Fruit fly (Drosophila melanogaster) whole organism, embryonic: ENCODE measurements around the gene CG16957.
A peak's percentile ranks its signal among the peaks of the same experiment; 100 is the strongest.

ENCODE experiments used
- Awh ChIP-seq: fragments of 200-800 bp; sonication (Bioruptor generic); IDR thresholded peaks from 2 replicates; pipeline ENCODE4, ENCODE4 v1.3.6; 2022; ENCODE audit warnings: missing biosample characterization, missing genetic modification characterization
- CG11560 ChIP-seq: fragments of 200-800 bp; sonication (Bioruptor generic); IDR thresholded peaks from 3 replicates; pipeline ENCODE4 v1.3.6; 2022; ENCODE audit warnings: missing biosample characterization, missing genetic modification characterization
- CG11696 ChIP-seq: fragments of 200-800 bp; sonication (Bioruptor generic); IDR thresholded peaks from 2 replicates; pipeline ENCODE4 v1.3.6; 2022; ENCODE audit warnings: missing biosample characterization, missing genetic modification characterization
- CG11723 ChIP-seq: fragments of 200-800 bp; sonication (Bioruptor generic); optimal IDR thresholded peaks from 2 replicates; lab custom pipeline; 2017; ENCODE audit warnings: missing biosample characterization, mild to moderate bottlenecking, missing genetic modification characterization
- CG13123 ChIP-seq: fragments of 200-800 bp; sonication (Bioruptor generic); optimal IDR thresholded peaks from 2 replicates; lab custom pipeline; 2016; ENCODE audit warnings: missing biosample characterization, missing genetic modification characterization
- CG13287 ChIP-seq: fragments of 200-800 bp; sonication (Bioruptor generic); IDR thresholded peaks from 2 replicates; pipeline ENCODE4 v1.3.6; 2022; ENCODE audit warnings: missing biosample characterization, missing genetic modification characterization; ENCODE audit not compliant: partially characterized antibody
- CG13775 ChIP-seq: fragments of 200-800 bp; sonication (Bioruptor generic); optimal IDR thresholded peaks from 3 replicates; lab custom pipeline; 2017; ENCODE audit warnings: missing biosample characterization, mild to moderate bottlenecking, missing genetic modification characterization
- CG14014 ChIP-seq: fragments of 200-800 bp; sonication (Bioruptor generic); IDR thresholded peaks from 2 replicates; pipeline ENCODE4 v1.3.6; 2022; ENCODE audit warnings: missing biosample characterization, missing genetic modification characterization
- CG14050 ChIP-seq: fragments of 200-800 bp; sonication (Bioruptor generic); IDR thresholded peaks from 3 replicates; pipeline ENCODE4 v1.3.6; 2022; ENCODE audit warnings: missing biosample characterization, missing genetic modification characterization
- CG15073 ChIP-seq: fragments of 200-800 bp; sonication (Bioruptor generic); optimal IDR thresholded peaks from 2 replicates; lab custom pipeline; 2016; ENCODE audit warnings: missing biosample characterization, missing genetic modification characterization
- CG16815 ChIP-seq: fragments of 200-800 bp; sonication (Bioruptor generic); optimal IDR thresholded peaks from 3 replicates; lab custom pipeline; 2017; ENCODE audit warnings: missing biosample characterization, mild to moderate bottlenecking, missing genetic modification characterization
- CG17186 ChIP-seq: fragments of 200-800 bp; sonication (Bioruptor generic); optimal IDR thresholded peaks from 3 replicates; lab custom pipeline; 2017; ENCODE audit warnings: missing biosample characterization, missing genetic modification reagents, missing genetic modification characterization
- CG17328 ChIP-seq: fragments of 200-800 bp; sonication (Bioruptor generic); IDR thresholded peaks from 2 replicates; pipeline ENCODE4 v1.3.6; 2022; ENCODE audit warnings: missing biosample characterization, missing genetic modification characterization
- CG17385 ChIP-seq: fragments of 200-800 bp; sonication (Bioruptor generic); optimal IDR thresholded peaks from 3 replicates; lab custom pipeline; 2018; ENCODE audit warnings: missing biosample characterization, mild to moderate bottlenecking, missing genetic modification characterization
- CG17829 ChIP-seq: fragments of 200-800 bp; optimal IDR thresholded peaks from 2 replicates; lab custom pipeline; 2019; ENCODE audit warnings: missing biosample characterization, mild to moderate bottlenecking, missing genetic modification characterization, moderate library complexity
- CG18011 ChIP-seq: fragments of 200-800 bp; sonication (Bioruptor generic); optimal IDR thresholded peaks from 2 replicates; lab custom pipeline; 2017; ENCODE audit warnings: missing biosample characterization, missing genetic modification characterization, mild to moderate bottlenecking, moderate library complexity, missing genotype
- CG31441 ChIP-seq: fragments of 200-800 bp; sonication (Bioruptor generic); IDR thresholded peaks from 2 replicates; pipeline ENCODE4 v1.3.6; 2022; ENCODE audit warnings: missing biosample characterization, missing genetic modification characterization
- CG32767 ChIP-seq: fragments of 200-800 bp; sonication (Bioruptor generic); IDR thresholded peaks from 2 replicates; pipeline ENCODE4 v1.3.6; 2022; ENCODE audit warnings: missing biosample characterization, missing genetic modification characterization
- CG3995 ChIP-seq: fragments of 200-800 bp; sonication (Bioruptor generic); optimal IDR thresholded peaks from 3 replicates; lab custom pipeline; 2016; ENCODE audit warnings: missing biosample characterization, missing genetic modification characterization
- CG4360 ChIP-seq: fragments of 200-800 bp; sonication (Bioruptor generic); IDR thresholded peaks from 2 replicates; pipeline ENCODE4 v1.3.6; 2022; ENCODE audit warnings: missing biosample characterization, missing genetic modification characterization
- CG43689 ChIP-seq: fragments of 200-800 bp; sonication (Bioruptor generic); IDR thresholded peaks from 2 replicates; pipeline ENCODE4 v1.3.6; 2022; ENCODE audit warnings: missing biosample characterization, missing genetic modification characterization
- CG8290 ChIP-seq, 3 experiments: fragments of 200-800 bp; sonication (Bioruptor generic); optimal IDR thresholded peaks; 2 replicates each; lab custom pipeline; 2016 to 2019; ENCODE audit warnings: missing biosample characterization in 3 of 3, missing genetic modification characterization in 3 of 3, mild to moderate bottlenecking in 2 of 3, moderate library complexity in 1 of 3
- Fer1 ChIP-seq: fragments of 200-800 bp; sonication (Bioruptor generic); optimal IDR thresholded peaks from 2 replicates; lab custom pipeline; 2017; ENCODE audit warnings: missing biosample characterization, mild to moderate bottlenecking, missing genetic modification characterization
- Oaz ChIP-seq: fragments of 200-800 bp; sonication (Bioruptor generic); IDR thresholded peaks from 2 replicates; pipeline ENCODE4 v1.3.6; 2022; ENCODE audit warnings: missing biosample characterization, missing genetic modification characterization
- TFAM ChIP-seq: fragments of 200-800 bp; sonication (Bioruptor generic); optimal IDR thresholded peaks from 2 replicates; lab custom pipeline; 2017; ENCODE audit warnings: missing biosample characterization, missing genetic modification characterization, inconsistent platforms
- Vsx1 ChIP-seq: fragments of 200-800 bp; sonication (Bioruptor generic); optimal IDR thresholded peaks from 2 replicates; lab custom pipeline; 2017; ENCODE audit warnings: missing biosample characterization, mild to moderate bottlenecking, missing genetic modification characterization, missing genetic modification reagents
- ac ChIP-seq: fragments of 200-800 bp; sonication (Bioruptor generic); optimal IDR thresholded peaks from 3 replicates; lab custom pipeline; 2017; ENCODE audit warnings: missing biosample characterization, mild to moderate bottlenecking, missing genetic modification characterization
- al ChIP-seq: fragments of 200-800 bp; sonication (Bioruptor generic); IDR thresholded peaks from 2 replicates; pipeline ENCODE4 v1.3.6; 2022; ENCODE audit warnings: missing biosample characterization, missing genetic modification characterization
- ap ChIP-seq: fragments of 200-800 bp; sonication (Bioruptor generic); IDR thresholded peaks from 2 replicates; pipeline ENCODE4 v1.3.6; 2022; ENCODE audit warnings: missing biosample characterization, missing genetic modification characterization
- bigmax ChIP-seq: fragments of 200-800 bp; sonication (Bioruptor generic); optimal IDR thresholded peaks from 2 replicates; lab custom pipeline; 2018; ENCODE audit warnings: missing biosample characterization, mild to moderate bottlenecking, missing genetic modification characterization
- bowl ChIP-seq: fragments of 200-800 bp; sonication (Bioruptor generic); IDR thresholded peaks from 2 replicates; pipeline ENCODE4 v1.3.6; 2022; ENCODE audit warnings: missing biosample characterization, missing genetic modification characterization
- chm ChIP-seq: fragments of 200-800 bp; sonication (Bioruptor generic); IDR thresholded peaks from 2 replicates; pipeline ENCODE4 v1.3.6; 2022; ENCODE audit warnings: missing biosample characterization, missing genetic modification characterization
- crc ChIP-seq: fragments of 200-800 bp; sonication (Bioruptor generic); optimal IDR thresholded peaks from 2 replicates; lab custom pipeline; 2016; ENCODE audit warnings: missing biosample characterization, missing genetic modification characterization
- danr ChIP-seq: fragments of 200-800 bp; sonication (Bioruptor generic); IDR thresholded peaks from 2 replicates; pipeline ENCODE4 v1.3.6; 2022; ENCODE audit warnings: missing biosample characterization, missing genetic modification characterization
- dm ChIP-seq: fragments of 200-800 bp; sonication (Bioruptor generic); optimal IDR thresholded peaks from 3 replicates; lab custom pipeline; 2016; ENCODE audit warnings: missing biosample characterization, missing genetic modification characterization
- dmrt11E ChIP-seq: fragments of 200-800 bp; sonication (Bioruptor generic); optimal IDR thresholded peaks from 3 replicates; lab custom pipeline; 2018; ENCODE audit warnings: missing biosample characterization, mild to moderate bottlenecking, missing genetic modification characterization, moderate library complexity
- fd102C ChIP-seq: fragments of 200-800 bp; sonication (Bioruptor generic); optimal IDR thresholded peaks from 2 replicates; lab custom pipeline; 2018; ENCODE audit warnings: missing biosample characterization, mild to moderate bottlenecking, missing genetic modification characterization, moderate library complexity
- fd96Cb ChIP-seq: fragments of 200-800 bp; sonication (Bioruptor generic); optimal IDR thresholded peaks from 2 replicates; lab custom pipeline; 2018; ENCODE audit warnings: missing biosample characterization, mild to moderate bottlenecking, missing genetic modification characterization, moderate library complexity
- gsb-n ChIP-seq: fragments of 200-800 bp; sonication (Bioruptor generic); optimal IDR thresholded peaks from 3 replicates; lab custom pipeline; 2018; ENCODE audit warnings: missing biosample characterization, mild to moderate bottlenecking, missing genetic modification characterization
- hth ChIP-seq: fragments of >200 bp; optimal IDR thresholded peaks from 2 replicates; lab custom pipeline; 2017; ENCODE audit warnings: inconsistent platforms
- lilli ChIP-seq: fragments of 200-800 bp; sonication (Bioruptor generic); optimal IDR thresholded peaks from 3 replicates; lab custom pipeline; 2016; ENCODE audit warnings: missing biosample characterization, missing genetic modification characterization
- lola ChIP-seq, 3 experiments: fragments of >200 bp in 2 of 3; fragments of 200-800 bp in 1 of 3; sonication (Bioruptor generic) in 1 of 3; optimal IDR thresholded peaks; 2 replicates each; lab custom pipeline; 2017 to 2019; ENCODE audit warnings: missing biosample characterization in 3 of 3, missing genetic modification characterization in 3 of 3, mild to moderate bottlenecking in 1 of 3, moderate library complexity in 1 of 3
- peb ChIP-seq: fragments of 200-800 bp; sonication (Bioruptor generic); IDR thresholded peaks from 2 replicates; pipeline ENCODE4 v1.3.6; 2022; ENCODE audit warnings: missing biosample characterization, missing genetic modification characterization
- prd ChIP-seq, 3 experiments: fragments of >200 bp in 2 of 3; fragments of 200-800 bp in 1 of 3; sonication (Bioruptor generic) in 1 of 3; optimal IDR thresholded peaks in 2 of 3; IDR thresholded peaks in 1 of 3; 2 replicates in 2 of 3; 3 replicates in 1 of 3; pipeline versions ENCODE4 v1.3.6 to Lab custom; 2017 to 2022; ENCODE audit warnings: missing biosample characterization in 1 of 3, missing genetic modification characterization in 1 of 3
- pum ChIP-seq: fragments of 200-800 bp; sonication (Bioruptor generic); optimal IDR thresholded peaks from 2 replicates; lab custom pipeline; 2016; ENCODE audit warnings: missing biosample characterization, missing genetic modification characterization
- ranshi ChIP-seq: fragments of 200-800 bp; sonication (Bioruptor generic); IDR thresholded peaks from 2 replicates; pipeline ENCODE4 v1.3.6; 2022; ENCODE audit warnings: missing biosample characterization, missing genetic modification characterization
- shn ChIP-seq: fragments of 200-800 bp; sonication (Bioruptor generic); optimal IDR thresholded peaks from 3 replicates; lab custom pipeline; 2016; ENCODE audit warnings: missing biosample characterization, missing genetic modification characterization
- sna ChIP-seq: fragments of 200-800 bp; sonication (Bioruptor generic); IDR thresholded peaks from 2 replicates; pipeline ENCODE4 v1.3.6; 2022; ENCODE audit warnings: missing biosample characterization, missing genetic modification characterization; ENCODE audit not compliant: partially characterized antibody
- ssp ChIP-seq: fragments of 200-800 bp; sonication (Bioruptor generic); IDR thresholded peaks from 2 replicates; pipeline ENCODE4 v1.3.6; 2022; ENCODE audit warnings: missing biosample characterization, missing genetic modification characterization
- vnd ChIP-seq: fragments of 200-800 bp; sonication (Bioruptor generic); IDR thresholded peaks from 3 replicates; pipeline ENCODE4 v1.3.6; 2022; ENCODE audit warnings: missing biosample characterization, missing genetic modification characterization; ENCODE audit not compliant: partially characterized antibody

CG16957 gene

DNA sequence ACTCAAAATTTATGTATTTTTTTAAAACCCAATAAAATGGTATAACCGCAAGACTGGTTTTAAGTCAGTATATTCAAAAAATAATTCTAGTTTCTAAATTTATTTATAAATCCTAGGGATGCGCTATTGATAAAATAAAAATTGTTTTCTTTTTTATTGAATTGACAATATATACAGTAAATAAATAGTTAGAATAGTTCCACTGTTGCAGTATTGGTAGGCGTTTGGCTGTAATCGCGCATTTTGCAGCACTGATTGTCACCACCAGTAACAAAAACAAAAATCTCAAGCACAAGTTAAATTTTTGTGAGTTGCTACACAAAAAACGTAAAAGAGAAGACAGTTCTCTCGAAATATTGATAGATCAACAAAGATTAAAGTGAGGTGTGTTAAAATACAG, 27.0 kb downstream of the CG16957 start, which contains the start of gene CG31855 (continued):
- TF ChIP-seq Awh (peak; percentile 46; the same call in 1 of the 2 replicates), CG8290 (GFP tag; optimal IDR thresholded peaks at IDR 0.05; lab: Kevin White, UChicago) (peak; percentile 72), CG8290 (tag; optimal IDR thresholded peaks at IDR 0.05; lab: Kevin White, UChicago) (no peak), CG11723 (GFP tag; lab: Kevin White, UChicago) (peak; percentile 63), CG31441 (GFP tag; lab: Robert Waterston, UW) (peak; percentile 78), danr (GFP tag; lab: Robert Waterston, UW) (no peak), CG17385 (peak; percentile 81), sna (GFP tag; lab: Robert Waterston, UW) (no peak), CG43689 (peak; percentile 39; the same call in 1 of the 2 replicates), prd (optimal IDR thresholded peaks at IDR 0.05; lab: Kevin White, UChicago) (no peak), prd (GFP tag; IDR thresholded peaks at IDR 0.05; lab: Robert Waterston, UW) (peak; percentile 83), bowl (GFP tag; lab: Robert Waterston, UW) (no peak), vnd (GFP tag; lab: Robert Waterston, UW) (0 out of 3 replicates have a peak, but pooled peaks have one; percentile 35), Fer1 (peak; percentile 85), CG13775 (peak; percentile 59), bigmax (no peak), fd96Cb (peak; percentile 61), CG14014 (peak; percentile 86), CG13123 (GFP tag; lab: Kevin White, UChicago) (peak; percentile 82), CG11560 (tag; lab: Robert Waterston, UW) (no peak), CG4360 (no peak), shn (GFP tag; lab: Kevin White, UChicago) (peak; percentile 50), lola (GFP tag; optimal IDR thresholded peaks at IDR 0.05; lab: Kevin White, UChicago) (peak in 1 of 3 experiments; percentile 58), ac (no peak), dmrt11E (tag; lab: Kevin White, UChicago) (peak; percentile 71), CG17328 (peak; percentile 83), CG17829 (tag; lab: Kevin White, UChicago) (peak; percentile 80), peb (GFP tag; lab: Robert Waterston, UW) (peak; percentile 47; the same call in 1 of the 2 replicates), chm (GFP tag; lab: Robert Waterston, UW) (peak; percentile 83), CG11696 (GFP tag; lab: Robert Waterston, UW) (peak; percentile 25; the same call in 1 of the 2 replicates), ssp (GFP tag; lab: Robert Waterston, UW) (peak; percentile 50), Oaz (GFP tag; lab: Robert Waterston, UW) (peak; percentile 57; the same call in 1 of the 2 replicates), CG18011 (GFP tag; lab: Kevin White, UChicago) (peak; percentile 77), crc (GFP tag; lab: Kevin White, UChicago) (peak; percentile 16), Vsx1 (GFP tag; lab: Kevin White, UChicago) (peak; percentile 36), CG16815 (peak; percentile 63), CG17186 (GFP tag; lab: Kevin White, UChicago) (peak; percentile 13), fd102C (GFP tag; lab: Kevin White, UChicago) (peak; percentile 21), pum (GFP tag; lab: Kevin White, UChicago) (peak; percentile 81), gsb-n (tag; lab: Kevin White, UChicago) (peak; percentile 72), CG32767 (no peak), ranshi (peak; percentile 80), CG14050 (GFP tag; lab: Robert Waterston, UW) (peak; percentile 67), lilli (GFP tag; lab: Kevin White, UChicago) (peak; percentile 93), al (GFP tag; lab: Robert Waterston, UW) (peak; percentile 61), TFAM (no peak), hth (lab: Kevin White, UChicago) (no peak), CG3995 (GFP tag; lab: Kevin White, UChicago) (peak; percentile 51), CG13287 (GFP tag; lab: Robert Waterston, UW) (peak; percentile 50; the same call in 1 of the 2 replicates), dm (peak; percentile 59), CG15073 (GFP tag; lab: Kevin White, UChicago) (peak; percentile 6), ap (GFP tag; lab: Robert Waterston, UW) (peak; percentile 60)
